Worm (Caenorhabditis elegans): ENCODE results near the gene C50D2.2.

C50D2.2 gene

DNA sequence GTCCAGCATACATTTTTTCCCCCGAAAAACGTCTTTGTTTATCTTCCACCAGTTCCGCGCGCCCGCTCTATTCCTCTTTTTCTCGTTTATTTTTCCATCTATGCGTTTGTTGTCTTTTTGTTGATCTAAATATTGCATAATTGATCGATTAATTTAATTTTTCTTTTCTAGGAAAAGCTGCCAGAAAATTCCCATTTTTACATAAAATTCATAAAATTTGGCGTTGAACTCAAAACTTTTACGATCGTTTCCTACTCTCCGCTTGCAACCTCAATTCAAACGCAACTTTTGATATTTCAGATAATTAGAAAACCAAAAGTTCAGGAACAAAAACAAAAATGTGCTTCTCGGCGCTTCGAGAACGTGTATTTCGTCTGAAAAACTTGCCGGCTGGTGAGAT lies at the start of gene C50D2.2:
Gene C50D2.2, plus strand, starts transcription at position 301 of the 400 bp plus-strand sequence.
- no peak for TF ChIP-seq cog-1 (tag; optimal IDR thresholded peaks at IDR 0.05)
- no peak for TF ChIP-seq T22C8.4 (GFP tag; IDR thresholded peaks at IDR 0.05)
- TF ChIP-seq ref-1 (GFP tag; conservative IDR thresholded peaks at IDR 0.05) = no peak
- TF ChIP-seq med-1 (GFP tag; optimal IDR thresholded peaks at IDR 0.05; ENCODE audit: insufficient read depth) = no peak
- TF ChIP-seq ztf-23 (GFP tag; IDR thresholded peaks at IDR 0.05) = no peak
- TF ChIP-seq tab-1 (GFP tag; IDR thresholded peaks at IDR 0.05) = no peak
- no peak for TF ChIP-seq ztf-29 (GFP tag; IDR thresholded peaks at IDR 0.05)
- TF ChIP-seq flt-1 (GFP tag; IDR thresholded peaks at IDR 0.05) = no peak
- TF ChIP-seq klf-2 (GFP tag; conservative IDR thresholded peaks at IDR 0.05) = no peak

DNA sequence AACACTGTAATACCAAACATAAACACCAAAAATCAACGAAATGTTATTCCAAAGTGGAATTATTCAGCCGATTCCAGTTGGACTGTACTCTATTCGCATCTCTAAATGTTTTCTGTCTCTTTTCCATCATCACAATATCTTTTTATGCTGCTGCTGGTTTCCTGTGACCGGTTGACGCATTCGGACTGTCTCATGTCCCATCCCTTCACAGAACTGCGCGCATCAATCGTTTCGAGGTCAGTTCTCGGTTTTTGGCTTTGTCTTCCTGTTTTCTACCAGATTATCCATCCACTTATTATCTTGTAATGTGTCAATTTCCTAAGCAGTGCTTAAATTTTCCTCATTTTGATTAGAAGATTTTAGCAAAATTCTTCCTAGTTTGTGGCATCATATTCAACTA lies 48.9 kb upstream of the C50D2.2 start:
- TF ChIP-seq med-1 (GFP tag; optimal IDR thresholded peaks at IDR 0.05; ENCODE audit: insufficient read depth) = no peak
- TF ChIP-seq ztf-29 (GFP tag; IDR thresholded peaks at IDR 0.05) = no peak
- no peak for TF ChIP-seq T22C8.4 (GFP tag; IDR thresholded peaks at IDR 0.05)
- TF ChIP-seq flt-1 (GFP tag; IDR thresholded peaks at IDR 0.05) = no peak
- TF ChIP-seq klf-2 (GFP tag; conservative IDR thresholded peaks at IDR 0.05) = no peak
- no peak for TF ChIP-seq ztf-23 (GFP tag; IDR thresholded peaks at IDR 0.05)
- TF ChIP-seq tab-1 (GFP tag; IDR thresholded peaks at IDR 0.05) = no peak
- no peak for TF ChIP-seq cog-1 (tag; optimal IDR thresholded peaks at IDR 0.05)
- TF ChIP-seq ref-1 (GFP tag; conservative IDR thresholded peaks at IDR 0.05) = no peak

DNA sequence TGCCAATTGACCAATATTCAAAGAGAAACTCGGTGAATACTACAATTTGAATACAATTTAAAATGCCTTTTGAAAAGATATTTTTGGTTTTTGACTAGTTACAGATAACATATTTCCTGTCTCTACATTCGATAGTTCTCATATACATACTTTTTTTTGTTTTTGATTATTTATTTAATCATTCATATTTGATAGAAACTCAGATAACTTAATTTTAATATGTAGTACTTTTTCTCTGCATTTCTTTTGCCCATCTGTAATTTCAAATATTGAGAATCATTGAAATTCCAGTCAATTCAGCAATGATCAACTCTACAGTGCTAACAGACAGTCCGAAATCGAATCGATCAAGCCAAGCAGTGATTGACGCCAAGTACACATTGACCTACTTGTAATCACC lies 48.0 kb upstream of the C50D2.2 start, which contains the start of gene C23H3.2:
Gene C23H3.2, plus strand, starts transcription at position 301 of the 400 bp plus-strand sequence.
- TF ChIP-seq ztf-29 (GFP tag; IDR thresholded peaks at IDR 0.05) (no peak), ztf-23 (GFP tag; IDR thresholded peaks at IDR 0.05) (no peak), ref-1 (GFP tag; conservative IDR thresholded peaks at IDR 0.05) (no peak), cog-1 (tag; optimal IDR thresholded peaks at IDR 0.05) (no peak)

DNA sequence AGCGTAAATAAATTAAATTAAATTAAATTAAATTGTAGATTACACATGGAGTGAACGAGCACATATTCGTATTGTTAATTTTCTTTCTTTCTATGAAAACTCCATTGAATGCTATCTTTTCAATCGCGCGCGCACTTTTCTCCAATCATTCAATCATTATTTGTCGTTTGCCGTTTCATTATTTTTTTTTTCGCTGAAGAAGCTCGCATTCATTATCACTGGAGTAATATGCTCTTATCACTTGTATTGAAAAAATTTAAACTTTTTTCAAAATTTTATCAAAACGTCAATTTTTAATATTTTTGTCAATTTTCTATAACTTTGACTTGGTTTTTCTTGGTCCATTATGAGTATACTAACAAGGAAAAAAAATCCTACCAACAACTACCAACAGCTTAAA lies 43.5 kb upstream of the C50D2.2 start:
- no peak for TF ChIP-seq klf-2 (GFP tag; conservative IDR thresholded peaks at IDR 0.05)
- no peak for TF ChIP-seq T22C8.4 (GFP tag; IDR thresholded peaks at IDR 0.05)
- no peak for TF ChIP-seq ref-1 (GFP tag; conservative IDR thresholded peaks at IDR 0.05)
- no peak for TF ChIP-seq flt-1 (GFP tag; IDR thresholded peaks at IDR 0.05)

DNA sequence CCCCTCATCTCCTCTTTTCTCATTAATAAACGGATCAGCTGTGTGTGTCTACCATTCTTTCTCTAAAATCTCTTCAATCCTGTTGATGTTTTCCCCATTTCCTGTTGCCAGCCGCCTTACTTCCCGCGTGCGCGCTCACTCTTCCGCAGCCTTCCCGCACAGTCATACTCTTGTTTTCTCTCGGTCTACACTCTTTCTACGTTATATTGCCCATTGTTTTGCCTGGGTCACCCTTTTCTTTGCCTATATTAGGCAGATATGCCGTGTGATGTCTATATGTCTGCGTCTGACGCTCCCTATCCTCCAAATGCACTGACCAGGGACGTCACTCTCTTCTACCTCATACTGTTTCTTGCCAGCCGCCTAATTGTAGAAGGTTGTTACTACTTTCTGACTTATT lies 42.6 kb upstream of the C50D2.2 start:
- TF ChIP-seq flt-1 (GFP tag; IDR thresholded peaks at IDR 0.05) (peak; percentile 62; the same call in 1 of the 2 replicates), cog-1 (tag; optimal IDR thresholded peaks at IDR 0.05) (peak; percentile 90), klf-2 (GFP tag; conservative IDR thresholded peaks at IDR 0.05) (no peak), ztf-23 (GFP tag; IDR thresholded peaks at IDR 0.05) (no peak)

DNA sequence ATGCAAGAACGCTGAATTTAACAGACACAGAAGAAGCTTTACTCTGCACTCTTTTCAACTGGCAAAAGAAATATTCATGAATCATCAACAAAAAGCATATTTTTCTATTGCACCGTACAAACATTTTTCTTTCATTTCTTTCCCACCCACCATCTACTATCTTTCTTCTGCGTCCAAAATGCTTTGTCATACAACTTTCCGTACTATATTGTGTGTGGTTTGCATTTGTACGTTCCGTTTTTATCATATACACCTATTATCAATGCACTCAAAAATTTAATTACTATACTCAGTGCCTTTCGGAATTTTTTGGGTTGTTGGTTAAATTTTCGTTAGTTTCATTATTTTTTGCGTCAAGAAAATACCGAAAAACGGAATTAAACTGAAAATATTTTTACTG lies 41.3 kb upstream of the C50D2.2 start:
- TF ChIP-seq T22C8.4 (GFP tag; IDR thresholded peaks at IDR 0.05) (no peak), cog-1 (tag; optimal IDR thresholded peaks at IDR 0.05) (no peak), tab-1 (GFP tag; IDR thresholded peaks at IDR 0.05) (no peak), med-1 (GFP tag; optimal IDR thresholded peaks at IDR 0.05; ENCODE audit: insufficient read depth) (no peak), flt-1 (GFP tag; IDR thresholded peaks at IDR 0.05) (no peak), ztf-23 (GFP tag; IDR thresholded peaks at IDR 0.05) (no peak), ref-1 (GFP tag; conservative IDR thresholded peaks at IDR 0.05) (no peak)

DNA sequence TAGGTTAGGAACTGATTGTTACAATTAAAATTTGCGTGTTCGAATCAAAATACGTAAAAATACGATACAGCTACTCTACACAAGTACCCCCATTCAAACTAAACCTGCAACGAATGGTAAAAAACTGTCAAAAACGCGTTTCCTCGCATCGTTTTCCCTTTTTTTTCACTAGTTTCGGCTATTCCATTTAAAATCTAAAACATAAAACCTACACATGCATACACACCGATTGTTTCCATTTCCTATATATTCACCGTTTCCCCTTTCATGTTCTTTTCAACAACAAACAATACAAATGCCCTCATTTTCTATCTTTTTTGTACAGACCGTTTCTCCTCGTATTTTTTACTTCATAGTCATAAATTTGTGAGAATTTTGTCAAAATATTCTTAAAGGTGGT lies 40.2 kb upstream of the C50D2.2 start:
- TF ChIP-seq flt-1 (GFP tag; IDR thresholded peaks at IDR 0.05) (no peak), ztf-23 (GFP tag; IDR thresholded peaks at IDR 0.05) (no peak), tab-1 (GFP tag; IDR thresholded peaks at IDR 0.05) (no peak), T22C8.4 (GFP tag; IDR thresholded peaks at IDR 0.05) (no peak), klf-2 (GFP tag; conservative IDR thresholded peaks at IDR 0.05) (no peak), med-1 (GFP tag; optimal IDR thresholded peaks at IDR 0.05; ENCODE audit: insufficient read depth) (no peak), ref-1 (GFP tag; conservative IDR thresholded peaks at IDR 0.05) (no peak), ztf-29 (GFP tag; IDR thresholded peaks at IDR 0.05) (no peak), cog-1 (tag; optimal IDR thresholded peaks at IDR 0.05) (no peak)

DNA sequence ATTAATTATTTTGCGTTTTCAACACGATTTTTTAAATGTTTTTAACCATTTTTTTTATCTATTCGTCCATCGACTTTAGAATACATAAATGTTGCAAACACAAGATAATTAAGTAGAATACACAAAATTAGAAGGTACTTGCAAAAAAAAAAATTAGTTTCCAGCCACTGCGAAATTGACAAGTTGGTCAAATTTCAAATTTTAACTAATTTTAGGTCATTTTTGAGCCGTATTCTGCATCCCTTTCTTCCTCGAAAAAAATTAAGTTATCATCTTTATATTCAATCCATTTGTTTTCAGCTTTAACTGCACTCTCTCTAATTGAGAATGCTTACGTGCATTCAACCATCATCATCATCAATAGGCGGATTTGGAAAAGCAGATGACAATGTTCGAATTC lies 39.6 kb upstream of the C50D2.2 start, which contains the start of gene egl-26:
Gene egl-26, plus strand, starts transcription at position 301 of the 400 bp plus-strand sequence.
- TF ChIP-seq ztf-29 (GFP tag; IDR thresholded peaks at IDR 0.05) (no peak), flt-1 (GFP tag; IDR thresholded peaks at IDR 0.05) (no peak), ztf-23 (GFP tag; IDR thresholded peaks at IDR 0.05) (no peak), ref-1 (GFP tag; conservative IDR thresholded peaks at IDR 0.05) (no peak), klf-2 (GFP tag; conservative IDR thresholded peaks at IDR 0.05) (no peak), cog-1 (tag; optimal IDR thresholded peaks at IDR 0.05) (no peak), med-1 (GFP tag; optimal IDR thresholded peaks at IDR 0.05; ENCODE audit: insufficient read depth) (no peak), tab-1 (GFP tag; IDR thresholded peaks at IDR 0.05) (no peak), T22C8.4 (GFP tag; IDR thresholded peaks at IDR 0.05) (no peak)

DNA sequence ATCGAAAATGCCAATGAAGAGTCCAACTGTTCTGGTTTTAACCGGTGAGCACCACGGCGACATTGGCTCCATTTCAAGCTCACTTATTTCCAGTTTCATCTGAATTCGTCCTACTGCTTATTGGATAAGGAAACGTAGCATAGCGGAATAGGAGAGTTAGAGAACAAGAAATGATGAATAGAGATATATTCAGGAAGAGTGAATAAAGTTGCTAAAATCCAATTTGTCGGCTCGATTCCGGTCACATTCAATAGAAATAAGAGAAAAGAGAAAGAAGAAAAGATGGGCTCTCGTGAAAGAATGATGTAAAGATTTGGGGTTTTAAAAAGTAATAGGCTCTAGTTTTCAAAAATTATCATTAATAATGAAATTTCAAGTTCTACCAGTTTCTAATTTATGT lies 35.6 kb upstream of the C50D2.2 start:
- TF ChIP-seq ref-1 (GFP tag; conservative IDR thresholded peaks at IDR 0.05) (no peak), klf-2 (GFP tag; conservative IDR thresholded peaks at IDR 0.05) (no peak), T22C8.4 (GFP tag; IDR thresholded peaks at IDR 0.05) (no peak), flt-1 (GFP tag; IDR thresholded peaks at IDR 0.05) (no peak), cog-1 (tag; optimal IDR thresholded peaks at IDR 0.05) (no peak)

DNA sequence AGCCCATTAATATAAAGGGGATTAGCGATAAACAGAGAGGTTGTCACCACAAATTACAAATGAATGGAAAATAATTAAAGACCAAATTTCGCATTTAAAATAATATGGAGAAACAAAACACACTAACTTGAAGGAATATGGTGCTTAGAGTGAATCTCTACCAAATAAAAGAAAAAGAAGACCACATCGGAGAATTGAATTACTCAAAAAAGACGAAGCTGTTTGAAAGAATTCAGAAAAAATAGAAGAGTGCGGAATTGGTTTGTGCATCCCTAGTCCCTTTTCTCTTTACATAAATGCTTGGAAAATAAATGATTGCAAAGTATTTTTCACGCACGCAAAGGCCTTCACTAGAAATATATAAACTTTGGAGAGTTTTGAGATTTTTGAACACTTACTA lies 35.1 kb upstream of the C50D2.2 start:
- no peak for TF ChIP-seq klf-2 (GFP tag; conservative IDR thresholded peaks at IDR 0.05)
- no peak for TF ChIP-seq tab-1 (GFP tag; IDR thresholded peaks at IDR 0.05)
- no peak for TF ChIP-seq cog-1 (tag; optimal IDR thresholded peaks at IDR 0.05)
- no peak for TF ChIP-seq med-1 (GFP tag; optimal IDR thresholded peaks at IDR 0.05; ENCODE audit: insufficient read depth)
- TF ChIP-seq flt-1 (GFP tag; IDR thresholded peaks at IDR 0.05) = no peak
- no peak for TF ChIP-seq T22C8.4 (GFP tag; IDR thresholded peaks at IDR 0.05)
- no peak for TF ChIP-seq ztf-29 (GFP tag; IDR thresholded peaks at IDR 0.05)
- TF ChIP-seq ztf-23 (GFP tag; IDR thresholded peaks at IDR 0.05) = no peak
- no peak for TF ChIP-seq ref-1 (GFP tag; conservative IDR thresholded peaks at IDR 0.05)

DNA sequence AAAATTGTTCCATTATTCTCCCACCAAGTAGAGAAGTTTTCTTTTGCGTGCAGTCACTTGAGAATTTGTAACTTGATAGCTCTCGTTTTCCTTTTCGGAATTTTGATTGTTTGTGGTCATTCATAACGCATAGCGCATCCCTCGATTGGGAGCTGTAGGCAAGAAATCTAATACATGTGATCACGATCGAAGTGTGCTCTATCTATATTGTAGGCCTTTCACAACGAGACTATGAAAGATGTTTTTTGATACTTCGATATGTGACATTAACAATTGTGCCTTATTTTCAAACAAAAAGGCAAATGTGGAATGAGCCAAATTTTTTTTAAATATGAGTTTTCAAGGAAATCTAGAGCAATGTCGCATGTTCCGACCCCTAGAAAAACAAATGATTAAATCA lies 33.1 kb upstream of the C50D2.2 start:
- TF ChIP-seq tab-1 (GFP tag; IDR thresholded peaks at IDR 0.05) (no peak), med-1 (GFP tag; optimal IDR thresholded peaks at IDR 0.05; ENCODE audit: insufficient read depth) (no peak), flt-1 (GFP tag; IDR thresholded peaks at IDR 0.05) (no peak), ref-1 (GFP tag; conservative IDR thresholded peaks at IDR 0.05) (no peak), ztf-23 (GFP tag; IDR thresholded peaks at IDR 0.05) (no peak), klf-2 (GFP tag; conservative IDR thresholded peaks at IDR 0.05) (no peak), T22C8.4 (GFP tag; IDR thresholded peaks at IDR 0.05) (no peak)

Measured in whole organism, midembryonic.